Worm (Caenorhabditis elegans): ENCODE results near the gene F26F2.1.
"Not testable (repeated sequence)": the region's sequence is repeated elsewhere in the genome, so short reads cannot be mapped to it uniquely, and the experiment has no call there.

F26F2.1 gene

DNA sequence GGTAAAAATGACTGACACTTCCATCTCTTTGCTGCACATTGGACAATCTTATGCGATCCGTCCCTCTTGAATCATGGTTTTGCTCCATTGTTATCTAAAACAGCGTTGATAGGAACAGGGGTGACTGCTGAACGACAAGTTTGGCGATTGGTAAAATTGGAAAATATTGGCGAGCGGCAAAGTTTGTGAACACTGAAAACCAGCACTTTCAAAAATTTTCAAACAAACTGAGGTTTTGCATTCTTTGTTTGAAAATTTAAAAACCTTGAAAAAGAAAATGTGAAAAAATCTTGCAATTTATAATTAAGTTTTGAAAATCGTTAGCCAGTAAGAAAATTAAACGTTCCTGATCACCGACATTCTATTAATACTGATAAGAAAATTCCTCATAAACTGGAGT is 4.8 kb upstream of the F26F2.1 start, which contains the start of gene F26F2.3 (continued):
- no peak for TF ChIP-seq chd-7 (tag; optimal IDR thresholded peaks at IDR 0.05)

- not testable (repeated sequence) for TF ChIP-seq snpc-4 (GFP tag; optimal IDR thresholded peaks at IDR 0.05); snpc-4 (tag; optimal IDR thresholded peaks at IDR 0.05); attf-6 (GFP tag; IDR thresholded peaks at IDR 0.05); Y95B8A.8 (GFP tag; IDR thresholded peaks at IDR 0.05)
Measured at ce11 chrV:20564054-20564453, 2.4 kb upstream of the F26F2.1 start, which contains the start of gene F26F2.13. Gene F26F2.13 (plus strand): TSS chrV:20564354.

ce11 chrV:20558270-20558669 is 3.4 kb downstream of the F26F2.1 start, which contains the start of gene abf-4:
Gene abf-4 (minus strand): TSS chrV:20558370.
- TF ChIP-seq ama-1 (optimal IDR thresholded peaks at IDR 0.05) (no peak), ama-1 (GFP tag; optimal IDR thresholded peaks at IDR 0.05) (no peak), Y53F4B.3 (GFP tag; IDR thresholded peaks at IDR 0.05) (no peak)

DNA sequence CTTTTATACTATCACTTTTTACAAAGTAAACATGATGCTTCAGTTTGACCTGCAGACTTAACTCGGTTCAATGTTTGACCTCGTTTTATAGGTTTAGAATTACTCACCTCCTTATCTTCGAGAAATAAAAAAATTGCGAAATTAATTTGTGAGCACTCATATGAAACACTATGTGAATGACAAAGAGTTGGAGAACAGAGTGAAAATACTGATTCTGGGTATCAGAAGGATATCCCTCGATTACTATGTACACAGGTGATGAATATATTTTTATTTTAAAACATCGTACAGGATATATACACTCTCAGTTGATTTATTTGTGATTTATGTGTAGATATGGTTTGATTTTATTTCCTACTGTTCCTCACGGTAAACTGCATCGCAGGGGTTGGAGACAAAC is 5.4 kb downstream of the F26F2.1 start, which contains the start of gene Y38H6C.23:
TSS of gene Y38H6C.23 (minus strand) at position 101 of the 400 bp plus-strand sequence.
- TF ChIP-seq lag-1 (GFP tag; IDR thresholded peaks at IDR 0.05): no peak
- no peak for TF ChIP-seq unc-62 (GFP tag; optimal IDR thresholded peaks at IDR 0.05)
- peak; percentile 2 for TF ChIP-seq nhr-80 (tag; optimal IDR thresholded peaks at IDR 0.05)

DNA sequence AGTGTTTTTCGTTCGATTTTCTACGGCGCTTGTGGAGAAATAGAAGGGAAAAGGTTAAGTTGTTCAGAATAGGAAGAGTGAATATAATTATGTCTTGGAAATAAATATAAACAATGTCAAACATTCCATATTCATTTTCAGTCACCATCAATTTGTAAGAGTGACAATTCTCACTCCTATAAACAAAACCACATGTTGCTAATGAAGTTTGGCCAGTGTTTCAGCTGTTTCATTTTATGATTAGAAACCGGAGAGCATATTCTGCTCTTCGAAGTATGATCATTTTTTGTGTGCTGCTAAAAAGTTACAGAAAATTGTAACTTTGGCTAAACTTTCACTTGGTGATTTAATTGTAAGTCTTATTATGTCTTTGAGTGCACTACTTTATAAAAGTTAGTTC is 6.6 kb downstream of the F26F2.1 start, which contains the start of gene Y38H6C.21:
TSS of gene Y38H6C.21 (minus strand) at position 148 of the 400 bp plus-strand sequence.
- TF ChIP-seq ztf-26 (tag; optimal IDR thresholded peaks at IDR 0.05) (no peak), Y79H2A.3 (GFP tag; conservative IDR thresholded peaks at IDR 0.05) (no peak), rec-8 (tag; optimal IDR thresholded peaks at IDR 0.05) (no peak), F22D6.2 (tag; optimal IDR thresholded peaks at IDR 0.05) (no peak), nhr-80 (tag; optimal IDR thresholded peaks at IDR 0.05) (peak; percentile 24), dpff-1 (tag; optimal IDR thresholded peaks at IDR 0.05) (no peak), gei-17 (GFP tag; optimal IDR thresholded peaks at IDR 0.05) (no peak), unc-62 (GFP tag; optimal IDR thresholded peaks at IDR 0.05) (no peak), somi-1 (GFP tag; optimal IDR thresholded peaks at IDR 0.05) (no peak)

ce11 chrV:20552971-20553370 is 8.7 kb downstream of the F26F2.1 start, which contains the start of gene vmo-1:
Gene vmo-1 (minus strand): TSS chrV:20553071.
- TF ChIP-seq lin-40 (tag; optimal IDR thresholded peaks at IDR 0.05): no peak

ce11 chrV:20551096-20551495 is 10.6 kb downstream of the F26F2.1 start, which contains the start of gene Y38H6C.20:
Gene Y38H6C.20 (minus strand): TSS chrV:20551196.
- no peak for TF ChIP-seq snpc-3.4 (tag; optimal IDR thresholded peaks at IDR 0.05)

DNA sequence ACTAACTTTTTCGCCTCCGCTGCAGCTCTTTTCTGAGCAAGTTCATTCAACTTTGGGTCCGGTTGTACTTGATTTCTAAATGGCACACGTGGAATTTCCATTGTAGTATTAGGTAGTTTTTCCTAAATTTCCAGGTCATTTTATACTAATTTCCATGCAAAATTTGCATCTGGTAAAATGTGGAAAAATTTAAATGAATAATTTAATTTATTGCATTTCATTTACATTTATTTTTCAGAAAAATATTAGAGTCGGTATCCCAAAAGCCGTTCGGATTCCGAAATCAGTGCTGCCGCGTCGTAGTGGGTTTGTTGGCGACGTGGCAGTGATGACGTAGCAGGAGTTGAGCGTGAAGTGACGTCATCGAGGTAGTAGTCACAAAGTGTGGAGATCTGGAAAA is 14.6 kb downstream of the F26F2.1 start, which contains the start of gene Y38H6C.18:
TSS of gene Y38H6C.18 (minus strand) at position 101 of the 400 bp plus-strand sequence.
- no peak for TF ChIP-seq hrde-1 (tag; optimal IDR thresholded peaks at IDR 0.05; ENCODE audit: borderline replicate concordance)
- TF ChIP-seq athp-1 (tag; optimal IDR thresholded peaks at IDR 0.05): no peak
- TF ChIP-seq ztf-3 (GFP tag; optimal IDR thresholded peaks at IDR 0.05): no peak
- TF ChIP-seq zfh-2 (GFP tag; conservative IDR thresholded peaks at IDR 0.05): no peak
- TF ChIP-seq ccch-3 (GFP tag; optimal IDR thresholded peaks at IDR 0.05): no peak
- no peak for TF ChIP-seq B0336.3 (GFP tag; IDR thresholded peaks at IDR 0.05)
- no peak for TF ChIP-seq F39B2.1 (GFP tag; IDR thresholded peaks at IDR 0.05)
- no peak for TF ChIP-seq Y53G8AR.9 (GFP tag; conservative IDR thresholded peaks at IDR 0.05)
- no peak for TF ChIP-seq fkh-3 (tag; optimal IDR thresholded peaks at IDR 0.05)
- no peak for TF ChIP-seq rpc-1 (optimal IDR thresholded peaks at IDR 0.05)
- TF ChIP-seq rpc-1 (tag; optimal IDR thresholded peaks at IDR 0.05): no peak
- no peak for TF ChIP-seq zim-3 (tag; optimal IDR thresholded peaks at IDR 0.05)
